Fruit fly (Drosophila melanogaster): ENCODE measurements around the gene CG32793.

CG32793 gene

DNA sequence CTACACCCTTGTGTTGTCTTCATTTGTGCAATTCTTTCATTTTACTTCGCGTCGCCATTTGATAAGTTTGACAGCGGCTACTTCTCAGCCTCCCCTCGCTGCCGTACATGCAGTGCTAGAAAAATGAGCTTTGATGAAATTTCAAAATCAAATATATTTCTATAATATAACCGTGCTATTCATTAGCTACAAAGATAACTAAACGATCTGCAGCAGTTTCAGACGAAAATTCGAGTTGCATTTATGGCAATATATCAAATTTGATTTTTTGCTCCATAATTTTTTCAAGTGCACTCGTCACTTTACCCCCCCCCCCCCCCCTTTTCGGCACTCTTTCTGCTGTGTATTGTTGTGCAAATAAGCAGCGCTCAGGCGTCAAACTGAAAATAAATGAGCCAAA lies 17.0 kb upstream of the CG32793 start:
- no peak for TF ChIP-seq CG8632 (GFP tag; optimal IDR thresholded peaks at IDR 0.05)
- TF ChIP-seq achi (GFP tag; optimal IDR thresholded peaks at IDR 0.05): no peak
- TF ChIP-seq Eip78C (GFP tag): peak; percentile 36
- peak; percentile 42 for TF ChIP-seq svp (GFP tag)

DNA sequence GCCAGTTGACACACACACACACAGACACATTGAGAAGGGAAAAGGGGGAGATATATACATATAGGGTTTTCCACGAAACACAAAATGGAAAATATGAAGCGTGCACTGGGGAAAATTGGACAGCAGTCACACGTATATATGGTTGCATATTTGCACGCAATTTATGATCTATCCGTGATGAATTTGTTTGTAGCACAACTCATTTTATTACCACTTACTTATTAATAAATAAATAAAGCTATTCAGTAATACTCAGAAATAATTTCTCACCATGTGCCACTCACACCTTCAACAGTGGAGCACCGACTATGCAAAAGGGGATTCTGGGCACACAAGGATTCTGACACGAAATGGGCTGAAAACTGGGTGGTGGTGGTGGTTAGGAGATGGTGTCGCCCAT lies 15.5 kb upstream of the CG32793 start:
- TF ChIP-seq CG3032 (tag; optimal IDR thresholded peaks at IDR 0.05) (peak; percentile 1), Eip78C (GFP tag) (peak; percentile 19), Ets96B (tag; optimal IDR thresholded peaks at IDR 0.05) (peak; percentile 17), Eip93F (GFP tag; optimal IDR thresholded peaks at IDR 0.05) (no peak)

DNA sequence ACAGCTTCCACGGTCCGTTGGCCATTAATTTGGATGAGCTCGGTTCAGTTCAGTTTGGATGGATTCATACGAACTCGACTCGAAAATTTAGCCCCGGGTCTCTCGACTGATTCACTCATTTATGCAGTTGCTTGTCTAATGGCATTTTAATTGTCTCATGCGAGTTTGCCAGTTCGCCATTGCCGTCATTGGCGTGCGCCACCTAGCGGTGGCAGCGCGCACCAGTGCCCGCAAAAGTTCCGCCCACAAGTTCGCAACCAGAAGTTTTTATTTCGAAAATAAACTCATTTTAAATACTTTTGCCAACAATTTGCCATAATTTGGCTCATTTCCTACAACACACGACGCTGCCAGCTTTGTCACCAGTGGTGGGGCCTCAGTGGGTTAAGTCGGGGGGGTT lies 14.5 kb upstream of the CG32793 start:
- TF ChIP-seq CG31627 (GFP tag; optimal IDR thresholded peaks at IDR 0.05) (no peak), Eip78C (GFP tag) (no peak), OdsH (GFP tag; optimal IDR thresholded peaks at IDR 0.05) (no peak), svp (GFP tag) (no peak), achi (GFP tag; optimal IDR thresholded peaks at IDR 0.05) (no peak), CG7368 (GFP tag; optimal IDR thresholded peaks at IDR 0.05) (no peak), fd59A (GFP tag; optimal IDR thresholded peaks at IDR 0.05) (no peak), spab (GFP tag; optimal IDR thresholded peaks at IDR 0.05) (no peak), CG11902 (GFP tag; optimal IDR thresholded peaks at IDR 0.05) (no peak), Eip93F (GFP tag; optimal IDR thresholded peaks at IDR 0.05) (no peak), Ets21C (GFP tag; optimal IDR thresholded peaks at IDR 0.05) (no peak), Sox15 (GFP tag; optimal IDR thresholded peaks at IDR 0.05) (no peak), esn (GFP tag; optimal IDR thresholded peaks at IDR 0.05) (no peak), Eip75B (GFP tag; optimal IDR thresholded peaks at IDR 0.05) (no peak)

DNA sequence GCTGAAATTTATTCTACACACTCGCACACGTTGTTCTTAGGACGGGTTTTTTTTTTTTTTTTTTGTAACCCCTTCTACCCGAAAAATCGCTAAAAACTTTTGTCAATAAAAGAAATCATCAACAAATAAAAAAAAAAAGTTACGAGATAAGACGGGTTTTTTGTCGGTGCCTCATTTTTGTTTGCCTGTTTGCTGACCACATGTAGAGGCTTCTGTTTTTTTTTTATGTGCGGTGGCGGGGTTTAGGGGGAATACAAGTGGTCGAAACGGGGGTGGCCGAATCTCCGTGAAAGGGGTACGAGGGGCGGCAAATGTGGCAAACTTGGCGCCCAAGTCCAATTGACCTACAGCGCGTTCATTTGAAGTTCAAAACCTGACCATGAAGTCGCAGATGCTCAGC lies 11.0 kb upstream of the CG32793 start:
- TF ChIP-seq vri (GFP tag; optimal IDR thresholded peaks at IDR 0.05) (peak; percentile 6), fkh (GFP tag; optimal IDR thresholded peaks at IDR 0.05) (peak; percentile 64), CG6276 (GFP tag; optimal IDR thresholded peaks at IDR 0.05) (no peak)

DNA sequence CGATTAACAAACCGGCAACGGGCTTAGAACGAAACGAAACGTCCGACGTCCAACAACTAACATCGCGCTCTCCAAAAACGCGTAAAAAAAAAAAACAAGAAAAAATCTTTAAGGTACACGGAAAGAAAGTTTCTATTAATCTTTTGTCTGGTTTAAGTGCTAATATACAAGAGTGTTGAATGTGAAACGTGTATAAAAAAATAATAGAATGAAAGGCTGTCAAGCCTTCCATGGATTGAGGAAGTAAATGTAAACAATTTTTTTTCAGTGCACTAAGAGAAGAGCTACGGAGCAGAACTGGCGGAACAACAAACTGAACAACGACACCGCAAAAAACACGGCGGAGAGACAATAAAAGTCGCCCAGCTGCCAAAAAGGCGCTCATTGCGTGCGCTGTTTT lies 9.9 kb upstream of the CG32793 start, which contains the start of gene CG3588:
CG3588 (plus strand) TSS at position 29 of the 400 bp plus-strand sequence.
- TF ChIP-seq CG3919 (GFP tag; optimal IDR thresholded peaks at IDR 0.05) (no peak), CG11902 (GFP tag; optimal IDR thresholded peaks at IDR 0.05) (peak; percentile 3), Ets96B (tag; optimal IDR thresholded peaks at IDR 0.05) (no peak), Eip78C (GFP tag) (peak; percentile 57), pdm3 (GFP tag; optimal IDR thresholded peaks at IDR 0.05) (no peak), CG11762 (GFP tag; optimal IDR thresholded peaks at IDR 0.05; ENCODE audit: insufficient read depth) (no peak), Eip75B (GFP tag; optimal IDR thresholded peaks at IDR 0.05) (no peak), salr (GFP tag; optimal IDR thresholded peaks at IDR 0.05) (no peak), Smox (GFP tag; optimal IDR thresholded peaks at IDR 0.05) (no peak), Hr39 (GFP tag; optimal IDR thresholded peaks at IDR 0.05) (peak; percentile 40), Hr38 (GFP tag; optimal IDR thresholded peaks at IDR 0.05) (no peak), CG7368 (GFP tag; optimal IDR thresholded peaks at IDR 0.05) (no peak), CG6276 (GFP tag; optimal IDR thresholded peaks at IDR 0.05) (no peak), fd85E (GFP tag; optimal IDR thresholded peaks at IDR 0.05) (no peak), Met (GFP tag; optimal IDR thresholded peaks at IDR 0.05) (peak; percentile 3), fkh (GFP tag; optimal IDR thresholded peaks at IDR 0.05) (no peak), CG31627 (GFP tag; optimal IDR thresholded peaks at IDR 0.05) (peak; percentile 36), CG10669 (GFP tag; optimal IDR thresholded peaks at IDR 0.05) (no peak), CG6808 (GFP tag; optimal IDR thresholded peaks at IDR 0.05) (no peak), topi (GFP tag; optimal IDR thresholded peaks at IDR 0.05) (peak; percentile 40), eg (GFP tag; IDR thresholded peaks at IDR 0.05) (0 out of 3 replicates have a peak, but pooled peaks have one; percentile 26), lz (GFP tag; optimal IDR thresholded peaks at IDR 0.05) (peak; percentile 26), Ets21C (GFP tag; optimal IDR thresholded peaks at IDR 0.05) (peak; percentile 22), cyc (GFP tag; optimal IDR thresholded peaks at IDR 0.05) (peak; percentile 25), svp (GFP tag) (peak; percentile 53), vri (GFP tag; optimal IDR thresholded peaks at IDR 0.05) (peak; percentile 4)
